Worm (Caenorhabditis elegans): Measurements from ENCODE around the gene sax-1.

The sax-1 gene

ce11 chrX:3655972-3656371 is 6.0 kb upstream of the sax-1 start, which contains the start of gene R11G1.7:
R11G1.7 (plus strand) TSS chrX:3656272.
- TF ChIP-seq ama-1 (optimal IDR thresholded peaks at IDR 0.05) (no peak), ces-1 (GFP tag; optimal IDR thresholded peaks at IDR 0.05) (no peak), nhr-6 (tag; optimal IDR thresholded peaks at IDR 0.05) (no peak), nhr-237 (tag; optimal IDR thresholded peaks at IDR 0.05) (no peak), dve-1 (tag; optimal IDR thresholded peaks at IDR 0.05; ENCODE audit: insufficient read depth) (no peak), cey-2 (tag; optimal IDR thresholded peaks at IDR 0.05; ENCODE audit: borderline replicate concordance, insufficient read depth) (no peak), mdt-29 (GFP tag; IDR thresholded peaks at IDR 0.05) (no peak), dpl-1 (GFP tag; optimal IDR thresholded peaks at IDR 0.05) (no peak), lin-39 (tag; optimal IDR thresholded peaks at IDR 0.05) (no peak), daf-12 (tag; optimal IDR thresholded peaks at IDR 0.05) (no peak), spr-1 (tag; optimal IDR thresholded peaks at IDR 0.05) (no peak)

ce11 chrX:3654623-3655022 is 4.7 kb upstream of the sax-1 start, which contains the start of gene R11G1.11:
R11G1.11 (plus strand) TSS chrX:3654923.
- no peak for TF ChIP-seq dpl-1 (GFP tag; optimal IDR thresholded peaks at IDR 0.05)

DNA sequence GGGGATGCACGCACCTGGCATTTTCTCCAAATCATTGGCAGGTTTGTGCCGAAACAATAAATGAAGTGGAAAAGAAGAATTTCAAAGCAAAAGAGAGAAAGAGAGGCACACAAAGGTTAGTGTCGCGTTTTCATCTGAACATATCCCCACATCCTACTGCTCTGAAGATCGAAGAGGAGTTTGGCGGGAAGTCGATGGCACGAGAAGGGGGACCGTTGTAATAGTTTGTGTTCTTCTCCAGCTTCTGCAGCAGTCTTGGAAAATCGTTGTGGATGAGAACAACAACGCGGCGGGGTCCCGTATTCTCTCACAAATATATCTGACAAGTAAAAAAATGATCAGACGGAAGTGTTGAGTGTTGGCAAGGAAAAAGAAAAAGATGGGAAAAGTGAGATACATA is 4.0 kb downstream of the sax-1 start:
- TF ChIP-seq ama-1 (optimal IDR thresholded peaks at IDR 0.05), result no peak
- TF ChIP-seq unc-62 (GFP tag; optimal IDR thresholded peaks at IDR 0.05 in 1 of 2), result no peak
- no peak for TF ChIP-seq unc-62 (tag; optimal IDR thresholded peaks at IDR 0.05)
- no peak for TF ChIP-seq dmd-8 (GFP tag; IDR thresholded peaks at IDR 0.05)
- no peak for TF ChIP-seq lin-15B (tag; optimal IDR thresholded peaks at IDR 0.05)
- TF ChIP-seq hlh-11 (tag; optimal IDR thresholded peaks at IDR 0.05), result peak; percentile 19
- TF ChIP-seq daf-16 (GFP tag; optimal IDR thresholded peaks at IDR 0.05), result peak in 1 of 2 experiments; percentile 69
- no peak for TF ChIP-seq daf-16 (tag; optimal IDR thresholded peaks at IDR 0.05)
- TF ChIP-seq nhr-77 (tag; optimal IDR thresholded peaks at IDR 0.05), result no peak

DNA sequence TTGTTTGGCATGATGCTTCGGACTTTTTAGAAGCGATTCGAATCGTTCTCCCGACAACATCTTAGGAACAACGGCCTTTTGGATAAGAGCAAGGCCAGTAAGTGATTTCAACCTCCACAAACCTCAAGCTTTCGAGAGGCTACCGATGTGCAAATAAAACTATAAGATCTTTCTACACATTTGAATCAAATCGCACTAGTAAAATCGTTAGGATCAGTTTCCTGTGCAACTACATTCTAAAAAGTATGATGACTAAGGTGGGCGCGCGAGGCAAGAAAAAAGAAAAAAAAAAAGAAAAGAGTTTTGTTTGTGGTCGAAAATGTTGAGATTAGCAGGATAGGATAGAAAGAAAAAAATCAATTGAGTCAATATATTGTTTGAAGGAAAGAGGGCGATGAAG is 5.2 kb downstream of the sax-1 start, which contains the start of gene tmem-24:
Gene tmem-24 (minus strand): TSS at position 101 of the 400 bp plus-strand sequence.
- TF ChIP-seq daf-16 (GFP tag; optimal IDR thresholded peaks at IDR 0.05) (no peak), daf-16 (tag; optimal IDR thresholded peaks at IDR 0.05) (no peak), aly-2 (tag; optimal IDR thresholded peaks at IDR 0.05) (no peak), dmd-9 (GFP tag; IDR thresholded peaks at IDR 0.05) (no peak), unc-62 (GFP tag; optimal IDR thresholded peaks at IDR 0.05 in 1 of 2) (peak in 1 of 2 experiments; percentile 11), unc-62 (tag; optimal IDR thresholded peaks at IDR 0.05) (no peak), cey-2 (tag; optimal IDR thresholded peaks at IDR 0.05; ENCODE audit: borderline replicate concordance, insufficient read depth) (no peak), snpc-4 (tag; optimal IDR thresholded peaks at IDR 0.05) (no peak)

ce11 chrX:3634782-3635181 is 15.2 kb downstream of the sax-1 start:
- TF ChIP-seq nhr-41 (GFP tag; IDR thresholded peaks at IDR 0.05), result no peak
- no peak for TF ChIP-seq madf-5 (GFP tag; IDR thresholded peaks at IDR 0.05)
- TF ChIP-seq ceh-62 (tag; optimal IDR thresholded peaks at IDR 0.05), result no peak
- no peak for TF ChIP-seq hlh-30 (tag; optimal IDR thresholded peaks at IDR 0.05; ENCODE audit: insufficient read depth)
- no peak for TF ChIP-seq zag-1 (tag; optimal IDR thresholded peaks at IDR 0.05)
- TF ChIP-seq dmd-8 (GFP tag; IDR thresholded peaks at IDR 0.05), result no peak
- no peak for TF ChIP-seq zfp-3 (GFP tag; conservative IDR thresholded peaks at IDR 0.05)
- TF ChIP-seq arid-1 (GFP tag; conservative IDR thresholded peaks at IDR 0.05), result no peak
- TF ChIP-seq lsy-2 (tag; optimal IDR thresholded peaks at IDR 0.05), result no peak
- TF ChIP-seq ama-1 (optimal IDR thresholded peaks at IDR 0.05), result no peak
- no peak for TF ChIP-seq T26A8.4 (GFP tag; IDR thresholded peaks at IDR 0.05)

DNA sequence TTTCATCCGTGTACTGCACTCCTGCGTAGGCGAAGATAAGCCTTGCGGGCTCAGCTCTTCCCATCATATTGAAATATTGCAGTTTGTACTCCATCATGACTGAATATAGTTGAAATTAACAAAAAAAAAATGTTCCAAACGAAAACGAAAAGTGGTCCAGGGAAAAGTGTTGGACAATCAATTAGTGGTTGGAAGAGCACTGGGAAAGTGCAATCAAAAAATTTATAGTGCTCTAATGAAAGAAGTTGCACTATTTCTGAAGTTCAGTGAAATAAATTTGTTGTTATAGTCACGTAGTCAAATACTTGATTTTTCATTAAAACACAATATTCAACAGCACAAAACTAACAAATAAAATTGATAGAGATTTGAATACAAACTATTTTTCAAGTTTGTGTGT is 16.3 kb downstream of the sax-1 start, which contains the start of gene gst-11:
Gene gst-11 (minus strand): TSS at position 101 of the 400 bp plus-strand sequence.
- TF ChIP-seq ztf-11 (tag; optimal IDR thresholded peaks at IDR 0.05) (no peak), unc-130 (GFP tag; optimal IDR thresholded peaks at IDR 0.05) (no peak), fkh-10 (GFP tag; optimal IDR thresholded peaks at IDR 0.05) (no peak), mep-1 (tag; optimal IDR thresholded peaks at IDR 0.05) (no peak), mes-2 (tag; optimal IDR thresholded peaks at IDR 0.05; ENCODE audit: poor library complexity, severe bottlenecking) (no peak), unc-62 (GFP tag; optimal IDR thresholded peaks at IDR 0.05 in 1 of 2) (peak in 1 of 2 experiments; percentile 2), unc-62 (tag; optimal IDR thresholded peaks at IDR 0.05) (no peak), unc-39 (tag; optimal IDR thresholded peaks at IDR 0.05) (no peak), F26F4.8 (GFP tag; conservative IDR thresholded peaks at IDR 0.05) (no peak)

Measured in whole organism, L4 larva.